Worm (Caenorhabditis elegans) whole organism, early embryonic: ENCODE measurements around the gene ifb-1.

Experiments used
- F13C5.2 ChIP-seq: sonication (generic microtip); optimal IDR thresholded peaks from 2 replicates; lab custom pipeline; 2017; ENCODE audit warnings: mild to moderate bottlenecking, missing genetic modification characterization, inconsistent platforms, missing compliant biosample characterization
- flt-1 ChIP-seq: fragments of 200-800 bp; sonication (Bioruptor generic); IDR thresholded peaks from 2 replicates; pipeline ENCODE4 v1.3.6; 2022; ENCODE audit warnings: missing genetic modification characterization, missing compliant biosample characterization

ce11 chrII:5777372-5777771 lies 12.0 kb downstream of the ifb-1 start:
- TF ChIP-seq F13C5.2 (tag; lab: Kevin White, UChicago), result no peak
- TF ChIP-seq flt-1, result no peak
